Fruit fly (Drosophila melanogaster): ENCODE measurements around the gene LysP.

Gene LysP

dm6 chr3L:1216460-1216859 is 2.0 kb downstream of the LysP start (continued):
- TF ChIP-seq CG10543 (GFP tag; optimal IDR thresholded peaks at IDR 0.05) (no peak), Meics (GFP tag; optimal IDR thresholded peaks at IDR 0.05) (no peak), CG14965 (GFP tag; optimal IDR thresholded peaks at IDR 0.05; ENCODE audit: borderline replicate concordance) (no peak), salm (tag; optimal IDR thresholded peaks at IDR 0.05) (no peak), Eip74EF (GFP tag; optimal IDR thresholded peaks at IDR 0.05) (no peak), peb (GFP tag; IDR thresholded peaks at IDR 0.05) (no peak), shn (GFP tag; optimal IDR thresholded peaks at IDR 0.05) (no peak), ara (GFP tag; IDR thresholded peaks at IDR 0.05) (no peak), Poxn (GFP tag; IDR thresholded peaks at IDR 0.05) (no peak), HHEX (GFP tag; optimal IDR thresholded peaks at IDR 0.05) (peak; percentile 29), vvl (GFP tag; IDR thresholded peaks at IDR 0.05) (peak; percentile 71), Drgx (GFP tag; IDR thresholded peaks at IDR 0.05) (no peak), Med (GFP tag) (peak; percentile 73), CG8290 (GFP tag; optimal IDR thresholded peaks at IDR 0.05) (no peak), CG8290 (tag; optimal IDR thresholded peaks at IDR 0.05) (peak in 1 of 2 experiments; percentile 45), stc (GFP tag; IDR thresholded peaks at IDR 0.05) (0 out of 2 replicates have a peak, but pooled peaks have one; percentile 17), jumu (GFP tag; optimal IDR thresholded peaks at IDR 0.05) (peak; percentile 32), Deaf1 (tag; optimal IDR thresholded peaks at IDR 0.05) (no peak), unc-4 (GFP tag; IDR thresholded peaks at IDR 0.05; ENCODE audit: partially characterized antibody) (no peak), CG31388 (GFP tag; optimal IDR thresholded peaks at IDR 0.05) (no peak), CG18011 (GFP tag; optimal IDR thresholded peaks at IDR 0.05) (no peak), CG10654 (GFP tag; optimal IDR thresholded peaks at IDR 0.05) (peak; percentile 34), Dfd (GFP tag; optimal IDR thresholded peaks at IDR 0.05) (no peak), Ssrp (tag; optimal IDR thresholded peaks at IDR 0.05) (peak; percentile 47), CG7786 (GFP tag; optimal IDR thresholded peaks at IDR 0.05) (no peak), croc (GFP tag; conservative IDR thresholded peaks at IDR 0.05) (0 out of 3 replicates have a peak, but pooled peaks have one; percentile 20), ac (GFP tag; optimal IDR thresholded peaks at IDR 0.05) (no peak), tup (GFP tag; optimal IDR thresholded peaks at IDR 0.05) (no peak), Hr51 (GFP tag; optimal IDR thresholded peaks at IDR 0.05) (peak in 1 of 2 experiments; percentile 46), CG11247 (GFP tag; IDR thresholded peaks at IDR 0.05) (peak; percentile 37; the same call in 1 of the 2 replicates), Opbp (GFP tag; IDR thresholded peaks at IDR 0.05; ENCODE audit: partially characterized antibody) (no peak), CG10147 (GFP tag; optimal IDR thresholded peaks at IDR 0.05) (no peak), CG10431 (GFP tag; optimal IDR thresholded peaks at IDR 0.05) (no peak), Usf (GFP tag; optimal IDR thresholded peaks at IDR 0.05) (no peak), Doc2 (GFP tag; IDR thresholded peaks at IDR 0.05) (no peak), bbx (GFP tag; IDR thresholded peaks at IDR 0.05; ENCODE audit: partially characterized antibody) (no peak), sqz (GFP tag; optimal IDR thresholded peaks at IDR 0.05) (no peak), CG18619 (GFP tag; optimal IDR thresholded peaks at IDR 0.05) (no peak), CG43689 (GFP tag; IDR thresholded peaks at IDR 0.05) (no peak), amos (GFP tag; IDR thresholded peaks at IDR 0.05; ENCODE audit: partially characterized antibody) (no peak), CTCF (GFP tag; optimal IDR thresholded peaks at IDR 0.05) (no peak), ci (GFP tag; IDR thresholded peaks at IDR 0.05) (peak; percentile 70), CG9215 (GFP tag; IDR thresholded peaks at IDR 0.05) (no peak), bigmax (GFP tag; optimal IDR thresholded peaks at IDR 0.05) (no peak), ash1 (GFP tag; optimal IDR thresholded peaks at IDR 0.05) (no peak), YL-1 (GFP tag; optimal IDR thresholded peaks at IDR 0.05) (no peak), dmrt99B (tag; optimal IDR thresholded peaks at IDR 0.05) (peak; percentile 66), Atf3 (GFP tag; optimal IDR thresholded peaks at IDR 0.05) (no peak), Rx (GFP tag; IDR thresholded peaks at IDR 0.05) (peak; percentile 11; the same call in 1 of the 2 replicates), ftz-f1 (GFP tag; optimal IDR thresholded peaks at IDR 0.05) (no peak), pros (GFP tag; optimal IDR thresholded peaks at IDR 0.05) (no peak), sob (GFP tag; IDR thresholded peaks at IDR 0.05) (no peak; the same call in 1 of the 2 replicates)
